Worm (Caenorhabditis elegans): ENCODE measurements around the gene T26H5.4.
A peak's percentile ranks its signal among the peaks of the same experiment; 100 is the strongest.

The T26H5.4 gene

ce11 chrV:15454322-15454721 is 5.8 kb upstream of the T26H5.4 start (continued):
- TF ChIP-seq ceh-27 (GFP tag; optimal IDR thresholded peaks at IDR 0.05): no peak
- TF ChIP-seq attf-3 (GFP tag; conservative IDR thresholded peaks at IDR 0.05): no peak
- peak; percentile 80 for TF ChIP-seq D2030.7 (GFP tag; IDR thresholded peaks at IDR 0.05)
- no peak for TF ChIP-seq dpff-1 (tag; optimal IDR thresholded peaks at IDR 0.05)
- no peak for TF ChIP-seq B0336.3 (GFP tag; IDR thresholded peaks at IDR 0.05)
- TF ChIP-seq F57C9.4 (tag; optimal IDR thresholded peaks at IDR 0.05): no peak
- TF ChIP-seq B0019.2 (GFP tag; conservative IDR thresholded peaks at IDR 0.05): no peak
- no peak for TF ChIP-seq F57A8.1 (GFP tag; optimal IDR thresholded peaks at IDR 0.05)
- TF ChIP-seq pha-4 (tag; optimal IDR thresholded peaks at IDR 0.05): no peak
- peak; percentile 16 for TF ChIP-seq lin-54 (GFP tag; optimal IDR thresholded peaks at IDR 0.05)
- TF ChIP-seq sptf-2 (GFP tag; optimal IDR thresholded peaks at IDR 0.05): no peak
- no peak for TF ChIP-seq madf-10 (tag; optimal IDR thresholded peaks at IDR 0.05)
- TF ChIP-seq nfya-1 (tag; optimal IDR thresholded peaks at IDR 0.05; ENCODE audit: borderline replicate concordance, insufficient read depth): no peak
- peak; percentile 93 for TF ChIP-seq lin-26 (GFP tag; IDR thresholded peaks at IDR 0.05)
- peak; percentile 48 for TF ChIP-seq die-1 (tag; optimal IDR thresholded peaks at IDR 0.05)
- TF ChIP-seq ama-1 (optimal IDR thresholded peaks at IDR 0.05): no peak
- no peak for TF ChIP-seq ama-1 (GFP tag; optimal IDR thresholded peaks at IDR 0.05)
- TF ChIP-seq somi-1 (GFP tag; optimal IDR thresholded peaks at IDR 0.05): peak; percentile 2
- no peak for TF ChIP-seq T26A5.8 (tag; optimal IDR thresholded peaks at IDR 0.05)
- TF ChIP-seq unc-62 (GFP tag; optimal IDR thresholded peaks at IDR 0.05): no peak
- TF ChIP-seq B0035.1 (tag; optimal IDR thresholded peaks at IDR 0.05): no peak
- TF ChIP-seq tbp1 (GFP tag; optimal IDR thresholded peaks at IDR 0.05): peak; percentile 86
- no peak for TF ChIP-seq lin-35 (GFP tag; optimal IDR thresholded peaks at IDR 0.05)
- no peak for TF ChIP-seq akir-1 (GFP tag; optimal IDR thresholded peaks at IDR 0.05)
- no peak for TF ChIP-seq aptf-2 (GFP tag; conservative IDR thresholded peaks at IDR 0.05)
- TF ChIP-seq ets-4 (GFP tag; optimal IDR thresholded peaks at IDR 0.05): no peak
- no peak for TF ChIP-seq nhr-27 (tag; optimal IDR thresholded peaks at IDR 0.05)
- TF ChIP-seq ekl-4 (GFP tag; IDR thresholded peaks at IDR 0.05): peak; percentile 31; the same call in 1 of the 2 replicates
- 0 out of 2 replicates have a peak, but pooled peaks have one; percentile 26 for TF ChIP-seq aptf-3 (GFP tag; IDR thresholded peaks at IDR 0.05)
- no peak for TF ChIP-seq nhr-179 (tag; optimal IDR thresholded peaks at IDR 0.05)
- TF ChIP-seq F49E8.2 (tag; optimal IDR thresholded peaks at IDR 0.05; ENCODE audit: insufficient read depth): no peak
- TF ChIP-seq rec-8 (tag; optimal IDR thresholded peaks at IDR 0.05): peak in 1 of 2 experiments; percentile 67
- no peak for TF ChIP-seq Y79H2A.3 (GFP tag; conservative IDR thresholded peaks at IDR 0.05)
- no peak for TF ChIP-seq madf-8 (GFP tag; conservative IDR thresholded peaks at IDR 0.05)
- TF ChIP-seq hsf-1 (GFP tag; IDR thresholded peaks at IDR 0.05): 0 out of 2 replicates have a peak, but pooled peaks have one; percentile 51
- TF ChIP-seq K12H6.12 (tag; optimal IDR thresholded peaks at IDR 0.05): no peak
- TF ChIP-seq mcd-1 (GFP tag; IDR thresholded peaks at IDR 0.05): no peak
- TF ChIP-seq athp-1 (tag; optimal IDR thresholded peaks at IDR 0.05): peak; percentile 17
- peak; percentile 52; the same call in 1 of the 2 replicates for TF ChIP-seq attf-6 (GFP tag; IDR thresholded peaks at IDR 0.05)
- TF ChIP-seq egl-44 (GFP tag; IDR thresholded peaks at IDR 0.05): peak; percentile 67; the same call in 1 of the 2 replicates
- TF ChIP-seq gei-17 (GFP tag; optimal IDR thresholded peaks at IDR 0.05): no peak
- no peak for TF ChIP-seq mel-28 (tag; optimal IDR thresholded peaks at IDR 0.05; ENCODE audit: borderline replicate concordance)
- 0 out of 2 replicates have a peak, but pooled peaks have one; percentile 59 for TF ChIP-seq egl-18 (GFP tag; IDR thresholded peaks at IDR 0.05)
- TF ChIP-seq ztf-22 (GFP tag; optimal IDR thresholded peaks at IDR 0.05): no peak
- TF ChIP-seq bed-2 (GFP tag; IDR thresholded peaks at IDR 0.05): no peak
- no peak for TF ChIP-seq zim-3 (tag; optimal IDR thresholded peaks at IDR 0.05)
- no peak for TF ChIP-seq pbrm-1 (GFP tag; IDR thresholded peaks at IDR 0.05)
- peak; percentile 22 for TF ChIP-seq attf-5 (GFP tag; optimal IDR thresholded peaks at IDR 0.05)
- TF ChIP-seq Y53F4B.3 (GFP tag; IDR thresholded peaks at IDR 0.05): 0 out of 2 replicates have a peak, but pooled peaks have one; percentile 28
